Worm (Caenorhabditis elegans) whole organism, L3 larva: ENCODE measurements around the gene F40F8.1.

Experiments used
- aly-2 ChIP-seq: fragments of 150-350 bp; optimal IDR thresholded peaks from 2 replicates; lab custom pipeline; 2014; ENCODE audit warnings: missing biosample characterization, missing genetic modification characterization
- ama-1 ChIP-seq: fragments of 150-350 bp; optimal IDR thresholded peaks from 2 replicates; lab custom pipeline; 2018
- ceh-16 ChIP-seq: sonication (generic microtip); optimal IDR thresholded peaks from 2 replicates; lab custom pipeline; 2017; ENCODE audit warnings: missing biosample characterization, missing genetic modification characterization
- ceh-28 ChIP-seq: fragments of 150-350 bp; optimal IDR thresholded peaks from 2 replicates; lab custom pipeline; 2014; ENCODE audit warnings: missing biosample characterization, missing genetic modification reagents, missing genetic modification characterization
- ceh-82 ChIP-seq: fragments of 150-350 bp; optimal IDR thresholded peaks from 2 replicates; lab custom pipeline; 2014; ENCODE audit warnings: missing biosample characterization, missing genetic modification characterization
- daf-12 ChIP-seq: fragments of 150-350 bp; optimal IDR thresholded peaks from 2 replicates; lab custom pipeline; 2014; ENCODE audit warnings: missing biosample characterization, missing genetic modification reagents, missing genetic modification characterization
- egl-5 ChIP-seq: fragments of 150-350 bp; optimal IDR thresholded peaks from 2 replicates; lab custom pipeline; 2017; ENCODE audit warnings: missing biosample characterization, missing genetic modification reagents, missing genetic modification characterization, inconsistent platforms
- elt-2 ChIP-seq: sonication (generic microtip); optimal IDR thresholded peaks from 2 replicates; lab custom pipeline; 2016; ENCODE audit warnings: missing genetic modification reagents, mild to moderate bottlenecking, missing genetic modification characterization, missing compliant biosample characterization
- eor-1 ChIP-seq, 2 experiments: fragments of 150-350 bp; optimal IDR thresholded peaks; 2 replicates each; lab custom pipeline; 2014 to 2018; ENCODE audit warnings: missing biosample characterization in 2 of 2, missing genetic modification characterization in 2 of 2
- fkh-10 ChIP-seq: sonication (generic microtip); optimal IDR thresholded peaks from 2 replicates; lab custom pipeline; 2017; ENCODE audit warnings: missing biosample characterization, missing genetic modification reagents, missing genetic modification characterization
- fkh-2 ChIP-seq: fragments of 150-350 bp; optimal IDR thresholded peaks from 2 replicates; lab custom pipeline; 2014; ENCODE audit warnings: missing biosample characterization, missing genetic modification reagents, missing genetic modification characterization
- fos-1 ChIP-seq: fragments of 150-350 bp; optimal IDR thresholded peaks from 2 replicates; lab custom pipeline; 2014; ENCODE audit warnings: missing biosample characterization, missing genetic modification characterization
- hmg-11 ChIP-seq: sonication (generic microtip); optimal IDR thresholded peaks from 2 replicates; lab custom pipeline; 2016; ENCODE audit warnings: missing genetic modification characterization, missing compliant biosample characterization
- jun-1 ChIP-seq: fragments of 150-350 bp; optimal IDR thresholded peaks from 2 replicates; lab custom pipeline; 2014; ENCODE audit warnings: missing biosample characterization, missing genetic modification reagents, missing genetic modification characterization
- lin-15B ChIP-seq: fragments of 150-350 bp; optimal IDR thresholded peaks from 2 replicates; lab custom pipeline; 2014; ENCODE audit warnings: missing biosample characterization, missing genetic modification characterization
- lin-39 ChIP-seq: fragments of 150-350 bp; optimal IDR thresholded peaks from 2 replicates; lab custom pipeline; 2018; ENCODE audit warnings: missing biosample characterization, missing genetic modification reagents, missing genetic modification characterization
- lsy-12 ChIP-seq: sonication (generic microtip); optimal IDR thresholded peaks from 2 replicates; lab custom pipeline; 2016; ENCODE audit warnings: mild to moderate bottlenecking, missing genetic modification characterization, missing compliant biosample characterization
- mdl-1 ChIP-seq: fragments of 150-350 bp; optimal IDR thresholded peaks from 2 replicates; lab custom pipeline; 2014; ENCODE audit warnings: missing biosample characterization, missing genetic modification characterization
- nfya-1 ChIP-seq: sonication (generic microtip); optimal IDR thresholded peaks from 2 replicates; lab custom pipeline; 2017; ENCODE audit warnings: missing genetic modification characterization, mild to moderate bottlenecking, missing compliant biosample characterization, antibody characterized with exemption, moderate library complexity; ENCODE audit not compliant: insufficient read depth
- nhr-11 ChIP-seq: fragments of 150-350 bp; optimal IDR thresholded peaks from 2 replicates; lab custom pipeline; 2014; ENCODE audit warnings: missing biosample characterization, missing genetic modification characterization
- nhr-12 ChIP-seq: fragments of 150-350 bp; optimal IDR thresholded peaks from 2 replicates; lab custom pipeline; 2014; ENCODE audit warnings: missing biosample characterization, missing genetic modification characterization
- nhr-237 ChIP-seq: fragments of 150-350 bp; optimal IDR thresholded peaks from 2 replicates; lab custom pipeline; 2014; ENCODE audit warnings: missing biosample characterization, missing genetic modification characterization
- nhr-76 ChIP-seq: fragments of 150-350 bp; sonication (generic microtip); optimal IDR thresholded peaks from 5 replicates; lab custom pipeline; 2014; ENCODE audit warnings: missing biosample characterization, missing genetic modification characterization
- nhr-77 ChIP-seq: fragments of 150-350 bp; optimal IDR thresholded peaks from 2 replicates; lab custom pipeline; 2014; ENCODE audit warnings: missing biosample characterization, missing genetic modification characterization
- pha-4 ChIP-seq: fragments of 150-350 bp; optimal IDR thresholded peaks from 2 replicates; lab custom pipeline; 2014; ENCODE audit warnings: missing biosample characterization, missing genetic modification reagents, missing genetic modification characterization
- pqm-1 ChIP-seq: fragments of 150-350 bp; optimal IDR thresholded peaks from 2 replicates; lab custom pipeline; 2017; ENCODE audit warnings: missing biosample characterization, missing genetic modification characterization, inconsistent platforms
- sea-2 ChIP-seq: fragments of 150-350 bp; sonication (generic microtip); optimal IDR thresholded peaks from 4 replicates; lab custom pipeline; 2014; ENCODE audit warnings: missing biosample characterization, missing genetic modification reagents, missing genetic modification characterization
- skn-1 ChIP-seq: fragments of 150-350 bp; optimal IDR thresholded peaks from 2 replicates; lab custom pipeline; 2014; ENCODE audit warnings: missing biosample characterization, missing genetic modification characterization
- snpc-4 ChIP-seq: fragments of 150-350 bp; optimal IDR thresholded peaks from 2 replicates; lab custom pipeline; 2014; ENCODE audit warnings: missing biosample characterization, missing genetic modification characterization
- tbx-2 ChIP-seq: sonication (generic microtip); optimal IDR thresholded peaks from 2 replicates; lab custom pipeline; 2016; ENCODE audit warnings: mild to moderate bottlenecking, missing genetic modification characterization, missing compliant biosample characterization
- unc-39 ChIP-seq: sonication (generic microtip); optimal IDR thresholded peaks from 4 replicates; lab custom pipeline; 2017; ENCODE audit warnings: missing biosample characterization, missing genetic modification characterization
- zag-1 ChIP-seq: fragments of 150-350 bp; optimal IDR thresholded peaks from 2 replicates; lab custom pipeline; 2014; ENCODE audit warnings: missing biosample characterization, missing genetic modification characterization

The F40F8.1 gene

DNA sequence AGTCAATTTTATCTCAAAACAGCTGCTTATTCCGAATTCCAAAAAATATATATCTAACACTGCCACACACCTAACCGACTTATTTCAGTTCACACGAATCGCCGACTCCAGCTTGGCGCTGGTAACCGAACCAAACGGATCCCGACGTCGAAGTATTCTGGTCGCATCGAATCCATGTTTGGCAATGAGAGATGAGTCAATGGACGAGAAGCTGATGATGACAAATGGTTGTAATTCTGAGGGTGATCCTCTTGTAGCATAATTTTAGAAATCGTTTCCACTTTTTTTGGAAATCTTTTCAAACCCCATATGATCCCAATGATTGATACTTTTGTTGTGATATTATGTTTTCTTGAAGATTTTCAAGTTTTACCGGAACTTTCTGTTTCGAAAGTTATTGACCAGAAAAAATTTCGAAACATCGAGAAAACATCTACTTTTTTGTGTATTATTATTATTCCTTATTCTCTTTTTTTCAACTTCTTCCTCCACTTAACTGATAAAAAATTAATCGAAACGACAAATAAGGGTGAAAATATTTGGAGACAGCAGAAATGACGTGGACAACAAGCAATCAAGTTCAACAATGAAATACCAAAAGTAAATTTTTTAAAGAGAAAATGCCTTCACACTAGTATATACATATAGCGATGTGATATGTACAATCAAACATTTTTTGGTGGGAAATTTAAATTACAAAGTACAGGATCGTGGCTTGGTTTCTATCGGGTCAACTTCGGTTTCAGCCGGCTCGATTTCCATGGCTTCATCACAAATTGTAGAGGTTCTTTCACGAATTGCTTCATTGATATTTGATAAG is 22.6 kb downstream of the F40F8.1 start:
- TF ChIP-seq fkh-10 (GFP tag; lab: Kevin White, UChicago) (no peak), skn-1 (no peak), ceh-82 (tag; lab: Kevin White, UChicago) (no peak), nhr-237 (no peak), lin-15B (tag; lab: Kevin White, UChicago) (no peak), jun-1 (tag; lab: Kevin White, UChicago) (peak; percentile 88), ceh-28 (tag; lab: Kevin White, UChicago) (peak; percentile 12), lsy-12 (peak; percentile 53), elt-2 (tag; lab: Kevin White, UChicago) (peak; percentile 78), nhr-76 (no peak), sea-2 (GFP tag; lab: Kevin White, UChicago) (no peak), pha-4 (tag; lab: Kevin White, UChicago) (peak; percentile 45), nhr-11 (tag; lab: Kevin White, UChicago) (peak; percentile 23), eor-1 (tag; optimal IDR thresholded peaks at IDR 0.05; lab: Kevin White, UChicago) (no peak), unc-39 (tag; lab: Kevin White, UChicago) (no peak), ceh-16 (no peak), aly-2 (tag; lab: Kevin White, UChicago) (peak; percentile 79), hmg-11 (tag; lab: Kevin White, UChicago) (no peak), zag-1 (tag; lab: Kevin White, UChicago) (no peak), nfya-1 (no peak), mdl-1 (tag; lab: Kevin White, UChicago) (no peak), tbx-2 (no peak), ama-1 (peak; percentile 78), nhr-77 (tag; lab: Kevin White, UChicago) (peak; percentile 71)

DNA sequence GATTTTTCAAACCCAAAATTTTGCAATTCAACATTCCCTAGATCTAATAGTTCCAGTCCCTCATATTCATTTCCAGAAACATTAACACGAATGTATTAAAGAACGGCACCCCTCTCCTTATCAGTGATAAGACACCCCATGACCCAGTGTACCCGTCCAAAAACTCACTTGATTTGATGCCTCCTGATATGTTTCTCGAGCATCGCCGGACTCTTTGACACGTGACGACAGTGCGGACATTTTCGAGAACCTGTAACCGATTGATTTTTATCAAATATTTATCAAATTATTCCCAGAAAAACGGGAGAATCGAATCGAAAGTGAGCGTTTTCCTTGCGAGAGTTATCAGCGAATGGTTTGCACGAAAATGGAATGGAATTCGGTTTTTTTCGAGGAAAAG is 23.5 kb downstream of the F40F8.1 start:
- no peak for TF ChIP-seq pqm-1 (tag; lab: Kevin White, UChicago)
- TF ChIP-seq tbx-2 = no peak
- TF ChIP-seq lin-39 (tag; lab: Kevin White, UChicago) = no peak
- TF ChIP-seq pha-4 (tag; lab: Kevin White, UChicago) = peak; percentile 69
- TF ChIP-seq jun-1 (tag; lab: Kevin White, UChicago) = peak; percentile 35
- TF ChIP-seq elt-2 (tag; lab: Kevin White, UChicago) = peak; percentile 98
- TF ChIP-seq snpc-4 (tag; lab: Kevin White, UChicago) = no peak
- no peak for TF ChIP-seq fkh-2 (tag; lab: Kevin White, UChicago)
- TF ChIP-seq mdl-1 (tag; lab: Kevin White, UChicago) = no peak

DNA sequence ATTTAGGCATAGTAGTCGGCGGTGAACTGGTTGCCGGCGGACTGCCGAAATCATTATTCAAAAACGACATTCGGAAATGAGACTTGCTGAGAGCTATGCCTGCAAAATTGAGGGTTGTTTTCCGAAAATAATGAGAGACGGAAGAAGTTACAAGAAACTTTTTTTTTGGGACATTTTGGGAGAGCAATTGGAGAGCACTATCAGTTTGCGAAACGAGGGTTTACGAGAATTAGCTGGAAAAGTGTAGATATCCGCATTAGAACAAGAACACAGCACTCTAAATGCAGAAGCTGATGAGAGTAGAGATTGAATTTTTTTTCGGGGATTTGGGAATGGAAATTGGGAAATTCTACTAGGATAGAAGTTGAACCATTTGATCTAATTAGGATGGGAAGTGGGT is 25.0 kb downstream of the F40F8.1 start, which contains the start of gene pqm-1:
TSS of gene pqm-1 (minus strand) at position 101 of the 400 bp plus-strand sequence.
- TF ChIP-seq daf-12 (tag; lab: Kevin White, UChicago) (no peak), egl-5 (tag; lab: Kevin White, UChicago) (peak; percentile 3)

DNA sequence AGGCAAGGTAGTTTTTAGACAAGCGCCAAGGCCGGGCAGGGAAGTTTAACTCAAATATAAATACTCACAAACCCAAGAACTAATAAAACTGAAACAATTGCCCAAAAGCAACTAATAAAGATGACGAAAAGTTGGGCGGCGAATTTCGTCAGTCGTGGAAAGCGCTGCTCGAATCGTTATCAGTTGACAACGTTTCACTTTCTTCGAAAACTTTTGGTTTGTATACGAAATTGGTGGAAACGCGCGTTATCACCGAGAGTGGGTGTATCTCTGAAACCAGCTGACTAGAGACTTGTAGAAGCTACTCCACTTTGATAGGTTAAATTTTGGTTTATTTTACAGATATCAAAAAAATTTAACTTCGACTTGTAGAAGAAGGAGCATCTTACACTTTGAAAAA is 25.6 kb downstream of the F40F8.1 start:
- TF ChIP-seq nhr-76 (no peak), nhr-77 (tag; lab: Kevin White, UChicago) (no peak), egl-5 (tag; lab: Kevin White, UChicago) (no peak), elt-2 (tag; lab: Kevin White, UChicago) (peak; percentile 83)

DNA sequence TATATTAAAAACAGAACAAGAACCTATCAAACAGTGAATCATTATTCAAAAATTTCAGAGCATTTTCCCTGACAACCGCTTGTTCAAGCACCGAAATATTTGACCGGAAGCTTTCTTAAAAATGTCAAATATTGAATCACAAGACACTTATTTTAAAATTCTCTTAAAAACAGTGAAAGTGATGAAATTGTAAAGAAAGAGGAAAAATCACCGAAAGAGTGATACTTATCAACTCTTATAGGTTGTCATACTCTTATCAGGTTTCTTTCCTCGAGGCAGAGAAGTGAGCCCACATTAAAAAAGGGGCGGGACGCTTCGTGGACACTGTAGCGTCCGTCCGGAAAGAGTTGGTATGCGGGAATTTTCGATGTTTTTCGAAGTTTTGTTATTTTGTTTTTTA is 26.3 kb downstream of the F40F8.1 start:
- no peak for TF ChIP-seq nhr-12 (tag; lab: Kevin White, UChicago)
- TF ChIP-seq skn-1 = peak; percentile 18
- peak; percentile 48 for TF ChIP-seq pha-4 (tag; lab: Kevin White, UChicago)
- TF ChIP-seq elt-2 (tag; lab: Kevin White, UChicago) = peak; percentile 91
- TF ChIP-seq aly-2 (tag; lab: Kevin White, UChicago) = no peak
- no peak for TF ChIP-seq lin-39 (tag; lab: Kevin White, UChicago)
- TF ChIP-seq jun-1 (tag; lab: Kevin White, UChicago) = peak; percentile 40
- no peak for TF ChIP-seq tbx-2
- no peak for TF ChIP-seq eor-1 (tag; optimal IDR thresholded peaks at IDR 0.05; lab: Kevin White, UChicago)
- TF ChIP-seq lin-15B (tag; lab: Kevin White, UChicago) = no peak
- TF ChIP-seq fos-1 (tag; lab: Kevin White, UChicago) = no peak
- TF ChIP-seq daf-12 (tag; lab: Kevin White, UChicago) = no peak
- no peak for TF ChIP-seq nfya-1
- TF ChIP-seq sea-2 (GFP tag; lab: Kevin White, UChicago) = no peak
